Fruit fly (Drosophila melanogaster): ENCODE measurements around the gene HP5.

HP5 gene

DNA sequence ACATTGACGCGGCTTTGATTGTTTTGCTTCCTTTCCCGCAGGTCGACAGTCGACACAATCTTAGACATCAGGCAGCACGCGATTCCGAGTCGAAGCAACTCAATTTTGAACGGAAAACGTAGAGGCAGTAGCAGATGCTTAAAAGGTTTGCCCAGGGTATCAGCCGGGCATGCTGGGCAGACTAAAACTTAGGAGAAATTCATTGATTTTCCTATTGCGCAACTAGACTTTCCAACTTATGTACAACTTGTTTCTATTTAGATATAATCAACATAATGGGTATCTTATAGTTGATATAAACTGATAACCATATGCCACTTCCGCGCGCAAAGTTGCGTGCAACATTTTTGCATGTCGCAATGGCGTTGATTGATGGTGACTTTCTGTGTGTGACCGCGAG lies 12.2 kb downstream of the HP5 start:
- no peak for TF ChIP-seq CG17801 (GFP tag; optimal IDR thresholded peaks at IDR 0.05; ENCODE audit: partially characterized antibody)

DNA sequence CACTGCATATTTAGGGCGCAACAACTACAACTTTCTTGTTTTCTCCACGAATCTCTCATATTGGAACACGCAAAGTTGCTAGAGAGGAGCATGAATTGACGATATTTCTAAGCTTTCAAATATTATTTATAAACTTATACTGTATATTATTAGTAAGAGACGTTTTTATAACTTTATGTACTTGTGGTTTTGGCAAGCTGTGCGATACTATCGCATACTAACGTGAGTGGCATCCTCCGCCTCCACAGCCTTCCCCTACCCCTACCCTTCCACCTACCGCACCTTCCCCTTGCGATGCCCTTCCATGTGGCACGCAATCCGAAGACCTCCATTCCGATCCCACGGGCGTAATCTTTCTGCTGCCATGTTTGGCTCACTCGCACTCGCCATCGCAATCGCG lies 13.7 kb downstream of the HP5 start:
- no peak for TF ChIP-seq CG17801 (GFP tag; optimal IDR thresholded peaks at IDR 0.05; ENCODE audit: partially characterized antibody)

dm6 chrX:11476758-11477157 lies 22.2 kb downstream of the HP5 start, which contains the start of gene Cyp4g15:
Cyp4g15 (plus strand) TSS chrX:11477058.
- TF ChIP-seq CG17801 (GFP tag; optimal IDR thresholded peaks at IDR 0.05; ENCODE audit: partially characterized antibody): no peak

DNA sequence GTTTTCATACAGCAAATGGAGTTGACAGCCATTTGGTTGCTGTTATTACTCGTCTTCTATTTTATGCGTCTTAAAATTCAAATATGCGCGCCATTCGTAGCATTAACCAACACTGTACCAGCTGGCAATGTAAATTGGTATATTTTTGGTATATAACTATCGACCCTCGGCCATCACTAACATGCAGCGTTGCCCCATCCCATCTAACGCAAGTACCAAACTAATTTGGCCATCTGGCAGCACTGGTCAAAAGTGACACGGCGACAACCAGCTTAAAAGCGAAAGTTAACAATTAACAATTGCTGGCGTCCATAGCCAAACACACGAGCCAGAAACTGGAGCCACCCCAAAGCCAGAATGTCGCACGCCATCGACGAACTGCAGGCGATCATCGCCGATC lies 28.7 kb downstream of the HP5 start, which contains the start of gene Uba5:
Uba5 (plus strand) TSS at position 222 of the 400 bp plus-strand sequence.
- peak; percentile 34 for TF ChIP-seq CG17801 (GFP tag; optimal IDR thresholded peaks at IDR 0.05; ENCODE audit: partially characterized antibody)

DNA sequence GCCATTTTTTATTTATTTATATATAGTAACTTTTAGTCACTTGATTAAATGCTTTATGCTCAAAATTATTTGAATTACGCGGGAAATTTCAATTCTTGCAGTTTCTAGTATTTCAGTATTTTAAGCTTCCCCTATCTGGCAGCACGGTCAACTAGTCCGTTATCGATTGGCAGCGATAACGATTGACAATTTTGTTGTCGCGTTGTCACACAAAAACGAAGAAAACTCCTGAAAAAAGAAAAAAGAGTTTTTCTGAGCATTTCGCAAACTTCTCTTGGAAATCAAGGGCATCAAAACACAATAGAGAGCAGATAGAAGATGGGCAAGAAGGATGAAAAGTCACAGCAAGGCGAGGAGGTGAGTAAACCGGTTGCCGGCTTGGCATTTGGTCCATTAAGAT lies 30.5 kb downstream of the HP5 start, which contains the start of gene Spase25:
Spase25 (plus strand) TSS at position 176 of the 400 bp plus-strand sequence.
- peak; percentile 80 for TF ChIP-seq CG17801 (GFP tag; optimal IDR thresholded peaks at IDR 0.05; ENCODE audit: partially characterized antibody)

DNA sequence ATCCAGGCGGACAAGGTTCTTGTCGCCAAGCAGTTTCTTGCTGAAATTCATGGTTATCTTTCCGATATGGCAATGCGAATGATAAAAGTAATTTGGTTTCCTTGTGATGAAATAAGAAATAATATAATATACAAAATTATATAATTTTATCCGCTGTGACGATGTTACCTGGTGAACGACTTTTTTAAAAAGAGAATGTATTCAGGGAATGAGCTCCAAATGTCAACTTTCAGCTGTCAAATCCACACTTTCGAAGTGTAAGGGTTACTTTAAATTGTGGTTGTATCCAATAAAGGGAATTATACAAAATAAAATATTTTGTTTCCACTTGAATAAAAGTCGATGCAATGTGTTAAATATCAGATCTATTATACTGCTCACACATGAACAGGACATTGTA lies 36.9 kb downstream of the HP5 start, which contains the start of gene CG33235:
CG33235 (minus strand) TSS at position 101 of the 400 bp plus-strand sequence.
- no peak for TF ChIP-seq CG17801 (GFP tag; optimal IDR thresholded peaks at IDR 0.05; ENCODE audit: partially characterized antibody)

DNA sequence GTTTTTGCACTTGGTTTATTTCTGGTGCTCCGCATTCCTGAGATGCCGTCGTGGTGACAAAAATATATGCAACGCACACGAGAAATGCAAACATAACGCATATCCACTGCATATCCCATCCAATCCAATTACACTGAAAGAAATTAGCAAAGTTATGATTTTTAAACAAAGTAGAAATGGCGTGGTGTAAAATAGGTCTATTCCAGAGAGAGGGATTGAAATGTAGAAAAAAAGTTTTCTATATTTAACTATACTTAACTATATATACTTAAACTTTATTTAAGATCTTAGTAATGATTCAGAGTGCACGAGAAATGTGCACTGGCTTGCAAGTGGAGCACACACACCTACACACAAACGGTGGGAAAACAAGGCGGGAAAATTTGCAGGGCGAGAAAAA lies 37.6 kb downstream of the HP5 start:
- TF ChIP-seq CG17801 (GFP tag; optimal IDR thresholded peaks at IDR 0.05; ENCODE audit: partially characterized antibody): peak; percentile 40

DNA sequence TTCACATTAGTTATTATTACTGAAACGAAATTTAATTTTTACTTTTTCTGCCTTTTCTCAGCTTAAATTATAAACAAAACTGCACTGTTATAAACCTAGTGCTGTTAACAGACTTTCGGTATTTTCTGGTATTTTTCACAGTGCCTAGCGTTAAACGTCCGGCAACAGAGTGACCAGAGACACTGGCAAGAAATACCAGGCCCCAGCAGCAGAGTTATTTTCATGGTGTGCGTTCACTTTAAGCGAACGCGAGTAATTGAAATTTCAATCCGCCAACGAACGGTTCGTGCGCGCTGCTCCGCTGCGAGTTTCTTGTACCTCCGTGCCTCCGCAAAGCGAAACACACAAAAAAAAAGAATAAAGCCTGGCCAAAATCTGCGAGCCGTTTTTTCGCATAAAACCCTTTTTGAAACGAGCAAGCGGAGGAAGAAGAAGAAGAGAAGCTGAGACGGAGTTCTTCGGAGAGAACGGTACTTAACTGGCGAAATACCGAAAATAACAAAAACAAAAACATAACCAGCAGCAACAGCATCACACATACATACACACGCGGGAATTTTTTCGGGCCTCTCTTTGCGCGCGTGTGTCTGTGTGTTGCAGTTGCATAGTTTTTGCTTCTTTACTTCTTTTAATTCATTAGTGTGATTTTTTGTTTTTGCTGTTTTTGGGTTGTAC lies 38.5 kb downstream of the HP5 start, which contains the start of gene Drak:
Drak (plus strand) TSS at position 220 of the 675 bp plus-strand sequence.
- peak; percentile 55 for TF ChIP-seq CG17801 (GFP tag; optimal IDR thresholded peaks at IDR 0.05; ENCODE audit: partially characterized antibody)

DNA sequence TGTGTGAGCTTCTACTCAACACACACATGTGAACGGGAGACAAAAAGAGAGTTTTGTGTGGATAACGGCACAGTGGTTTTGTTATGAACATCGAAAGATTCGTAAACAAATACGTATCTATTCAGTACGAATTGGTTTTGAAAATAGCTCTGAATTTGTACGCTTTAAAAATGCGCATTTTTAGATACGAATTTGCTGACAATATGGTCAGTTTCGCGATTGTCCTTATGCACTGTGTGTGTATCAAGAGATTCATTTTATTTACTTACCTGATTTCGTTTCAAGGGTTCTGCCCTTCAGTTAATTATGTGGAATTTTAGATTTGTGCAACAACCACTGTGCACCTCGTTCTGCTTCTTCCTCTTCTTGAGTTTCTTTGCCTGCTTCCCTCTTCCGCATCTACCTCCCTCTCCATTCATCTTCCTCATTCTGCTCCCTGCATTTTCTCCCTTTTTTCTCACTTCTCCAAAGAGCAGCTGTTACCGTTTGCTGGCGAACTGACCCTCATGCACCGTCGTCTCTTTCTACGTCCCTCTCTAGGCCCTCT lies 40.2 kb downstream of the HP5 start:
- peak; percentile 40 for TF ChIP-seq CG17801 (GFP tag; optimal IDR thresholded peaks at IDR 0.05; ENCODE audit: partially characterized antibody)

- TF ChIP-seq CG17801 (GFP tag; optimal IDR thresholded peaks at IDR 0.05; ENCODE audit: partially characterized antibody): no peak
Measured at dm6 chrX:11495474-11495873, 40.9 kb downstream of the HP5 start.

dm6 chrX:11496257-11496656 lies 41.7 kb downstream of the HP5 start:
- no peak for TF ChIP-seq CG17801 (GFP tag; optimal IDR thresholded peaks at IDR 0.05; ENCODE audit: partially characterized antibody)

- TF ChIP-seq CG17801 (GFP tag; optimal IDR thresholded peaks at IDR 0.05; ENCODE audit: partially characterized antibody): no peak
Measured at dm6 chrX:11498143-11498542, 43.6 kb downstream of the HP5 start.

DNA sequence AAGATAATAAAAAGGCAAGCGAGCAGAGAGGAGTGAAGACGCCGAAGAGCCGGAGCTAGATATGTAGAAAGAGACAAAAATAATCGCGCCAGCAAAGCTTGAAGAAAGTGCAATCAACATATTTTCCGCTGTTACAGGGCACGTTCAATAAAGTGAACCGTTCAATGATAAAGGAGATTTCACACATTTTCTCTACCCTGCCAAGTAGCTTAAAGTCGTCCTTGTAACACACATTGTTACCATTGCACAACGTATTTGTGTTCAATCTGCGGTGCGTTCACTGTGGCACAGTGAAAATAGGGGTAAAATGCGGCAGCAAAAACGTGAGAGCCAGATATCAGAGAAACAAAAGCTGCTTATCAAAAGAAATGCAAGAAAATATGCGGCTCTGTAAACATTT lies 44.9 kb downstream of the HP5 start:
- TF ChIP-seq CG17801 (GFP tag; optimal IDR thresholded peaks at IDR 0.05; ENCODE audit: partially characterized antibody): peak; percentile 71

- no peak for TF ChIP-seq CG17801 (GFP tag; optimal IDR thresholded peaks at IDR 0.05; ENCODE audit: partially characterized antibody)
Measured at dm6 chrX:11500284-11500683, 45.7 kb downstream of the HP5 start.

DNA sequence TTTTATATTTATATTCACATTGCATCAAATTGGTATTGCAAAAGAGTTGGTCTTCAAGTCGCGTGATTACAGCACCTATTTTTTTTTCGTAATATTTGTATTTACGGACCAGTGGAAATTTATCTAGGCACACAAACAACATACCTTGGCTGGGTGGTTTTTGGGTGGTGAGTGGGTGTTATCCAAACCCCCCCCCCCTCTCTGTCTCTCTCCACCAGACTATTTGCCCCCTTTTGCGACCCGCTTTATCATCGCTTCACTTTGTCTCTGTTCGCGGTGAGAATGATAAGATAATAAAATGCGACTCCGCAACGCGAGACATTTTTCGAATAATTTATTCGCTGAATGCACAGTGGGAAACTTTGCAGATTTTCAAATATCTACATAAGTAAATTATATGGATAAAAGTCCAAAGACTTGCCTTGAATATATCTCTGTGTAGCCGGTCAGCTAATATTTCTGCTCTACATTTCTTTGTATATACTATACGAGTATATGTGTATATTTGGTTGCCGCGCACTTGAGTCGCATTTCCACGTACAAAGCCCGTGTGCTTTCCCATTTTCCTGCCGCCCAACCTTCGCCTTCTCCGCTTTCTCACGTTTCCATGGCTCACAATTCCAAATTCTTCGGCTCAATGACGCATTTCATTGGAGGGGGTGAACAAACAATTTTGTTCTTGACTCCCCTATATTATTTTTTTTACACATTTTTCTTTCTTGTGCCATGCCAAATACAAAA lies 46.8 kb downstream of the HP5 start:
- TF ChIP-seq CG17801 (GFP tag; optimal IDR thresholded peaks at IDR 0.05; ENCODE audit: partially characterized antibody): peak; percentile 51

dm6 chrX:11503625-11504024 lies 49.0 kb downstream of the HP5 start:
- peak; percentile 83 for TF ChIP-seq CG17801 (GFP tag; optimal IDR thresholded peaks at IDR 0.05; ENCODE audit: partially characterized antibody)

Data from ovary, adult (tissue).